Worm (Caenorhabditis elegans) whole organism, mixed stage, embryonic: Measurements from ENCODE around the gene Y48C3A.14.

Experiments used
- elt-3 ChIP-seq: fragments of 150-350 bp; optimal IDR thresholded peaks from 2 replicates; lab custom pipeline; 2014; ENCODE audit warnings: missing biosample characterization, missing genetic modification characterization
- hlh-1 ChIP-seq: fragments of 150-350 bp; optimal IDR thresholded peaks from 2 replicates; lab custom pipeline; 2014; ENCODE audit warnings: missing biosample characterization, missing genetic modification reagents, missing genetic modification characterization
- lin-13 ChIP-seq: fragments of 150-350 bp; optimal IDR thresholded peaks from 2 replicates; lab custom pipeline; 2014; ENCODE audit warnings: missing biosample characterization, missing genetic modification characterization
- nhr-237 ChIP-seq: fragments of 150-350 bp; optimal IDR thresholded peaks from 2 replicates; lab custom pipeline; 2014; ENCODE audit warnings: missing biosample characterization, missing genetic modification characterization
- nhr-28 ChIP-seq: fragments of 150-350 bp; optimal IDR thresholded peaks from 2 replicates; lab custom pipeline; 2014; ENCODE audit warnings: missing biosample characterization, missing genetic modification characterization
- nhr-76 ChIP-seq: sonication (generic microtip); optimal IDR thresholded peaks from 2 replicates; lab custom pipeline; 2017; ENCODE audit warnings: missing biosample characterization, missing genetic modification characterization
- pha-4 ChIP-seq: fragments of 150-350 bp; optimal IDR thresholded peaks from 2 replicates; lab custom pipeline; 2018; ENCODE audit warnings: missing biosample characterization, missing genetic modification reagents, missing genetic modification characterization
- sptf-1 ChIP-seq: sonication (generic microtip); optimal IDR thresholded peaks from 2 replicates; lab custom pipeline; 2017; ENCODE audit warnings: mild to moderate bottlenecking, missing genetic modification characterization, moderate library complexity, missing compliant biosample characterization

- TF ChIP-seq sptf-1 (tag; lab: Kevin White, UChicago) (no peak), lin-13 (tag; lab: Kevin White, UChicago) (no peak), elt-3 (tag; lab: Kevin White, UChicago) (no peak), pha-4 (no peak), nhr-28 (tag; lab: Kevin White, UChicago) (no peak), nhr-76 (tag; lab: Kevin White, UChicago) (no peak), nhr-237 (tag; lab: Kevin White, UChicago) (no peak), hlh-1 (tag; lab: Kevin White, UChicago) (no peak)
These were observed 28.0 kb downstream of the Y48C3A.14 start for ce11 chrII:13417452-13418031.
